Fruit fly (Drosophila melanogaster) whole organism, embryonic: ENCODE results near the gene CG9270.
A peak's percentile ranks its signal among the peaks of the same experiment; 100 is the strongest.

Experiments used
- Bteb2 ChIP-seq: fragments of 200-800 bp; sonication (Bioruptor generic); optimal IDR thresholded peaks from 2 replicates; lab custom pipeline; 2016; ENCODE audit warnings: missing biosample characterization, missing genetic modification characterization
- CG12659 ChIP-seq: fragments of 200-800 bp; sonication (Bioruptor generic); optimal IDR thresholded peaks from 3 replicates; lab custom pipeline; 2017; ENCODE audit warnings: mild to moderate bottlenecking, missing biosample characterization, missing genetic modification reagents, missing genetic modification characterization
- CG13123 ChIP-seq: fragments of 200-800 bp; sonication (Bioruptor generic); optimal IDR thresholded peaks from 2 replicates; lab custom pipeline; 2016; ENCODE audit warnings: missing biosample characterization, missing genetic modification characterization
- CG13624 ChIP-seq: fragments of 200-800 bp; sonication (Bioruptor generic); optimal IDR thresholded peaks from 2 replicates; lab custom pipeline; 2016; ENCODE audit warnings: missing biosample characterization, missing genetic modification characterization
- CG14965 ChIP-seq: fragments of 200-800 bp; sonication (Bioruptor generic); optimal IDR thresholded peaks from 2 replicates; lab custom pipeline; 2016; ENCODE audit warnings: missing biosample characterization, missing genetic modification characterization, borderline replicate concordance
- CG15073 ChIP-seq: fragments of 200-800 bp; sonication (Bioruptor generic); optimal IDR thresholded peaks from 2 replicates; lab custom pipeline; 2016; ENCODE audit warnings: missing biosample characterization, missing genetic modification characterization
- CG15601 ChIP-seq: fragments of 200-800 bp; sonication (Bioruptor generic); optimal IDR thresholded peaks from 3 replicates; lab custom pipeline; 2019; ENCODE audit warnings: missing biosample characterization, mild to moderate bottlenecking, missing genetic modification characterization, moderate library complexity
- CG16779 ChIP-seq: fragments of 200-800 bp; sonication (Bioruptor generic); IDR thresholded peaks from 2 replicates; pipeline ENCODE4 v1.3.6; 2022; ENCODE audit warnings: missing biosample characterization, missing genetic modification characterization
- CG16813 ChIP-seq: fragments of 200-800 bp; sonication (Bioruptor generic); IDR thresholded peaks from 3 replicates; pipeline ENCODE4 v1.3.6; 2022; ENCODE audit warnings: missing biosample characterization, missing genetic modification characterization; ENCODE audit not compliant: partially characterized antibody
- CG17359 ChIP-seq: fragments of 200-800 bp; sonication (Bioruptor generic); optimal IDR thresholded peaks from 3 replicates; lab custom pipeline; 2018; ENCODE audit warnings: missing biosample characterization, mild to moderate bottlenecking, missing genetic modification characterization, moderate library complexity
- CG18011 ChIP-seq: fragments of 200-800 bp; sonication (Bioruptor generic); optimal IDR thresholded peaks from 2 replicates; lab custom pipeline; 2017; ENCODE audit warnings: missing biosample characterization, missing genetic modification characterization, mild to moderate bottlenecking, moderate library complexity, missing genotype
- CG18476 ChIP-seq: fragments of 200-800 bp; sonication (Bioruptor generic); optimal IDR thresholded peaks from 2 replicates; lab custom pipeline; 2016; ENCODE audit warnings: missing biosample characterization, mild to moderate bottlenecking, missing genetic modification characterization
- CG18599 ChIP-seq: fragments of 200-800 bp; sonication (Bioruptor generic); optimal IDR thresholded peaks from 3 replicates; lab custom pipeline; 2017; ENCODE audit warnings: missing biosample characterization, missing genetic modification characterization, mild to moderate bottlenecking, moderate library complexity, missing genetic modification reagents
- CG18619 ChIP-seq: fragments of 200-800 bp; sonication (Bioruptor generic); optimal IDR thresholded peaks from 3 replicates; lab custom pipeline; 2017; ENCODE audit warnings: missing biosample characterization, mild to moderate bottlenecking, missing genetic modification characterization
- CG2875 ChIP-seq: fragments of 200-800 bp; sonication (Bioruptor generic); optimal IDR thresholded peaks from 2 replicates; lab custom pipeline; 2017; ENCODE audit warnings: missing biosample characterization, mild to moderate bottlenecking, missing genetic modification characterization, missing genetic modification reagents
- CG34376 ChIP-seq: fragments of 200-800 bp; sonication (Bioruptor generic); optimal IDR thresholded peaks from 2 replicates; lab custom pipeline; 2018; ENCODE audit warnings: missing biosample characterization, mild to moderate bottlenecking, missing genetic modification characterization
- CG42726 ChIP-seq: fragments of 200-800 bp; sonication (Bioruptor generic); IDR thresholded peaks from 2 replicates; pipeline ENCODE4 v1.3.6; 2022; ENCODE audit warnings: missing biosample characterization, missing genetic modification characterization; ENCODE audit not compliant: partially characterized antibody
- CG4404 ChIP-seq: fragments of 200-800 bp; sonication (Bioruptor generic); IDR thresholded peaks from 2 replicates; pipeline ENCODE4 v1.3.6; 2022; ENCODE audit warnings: missing biosample characterization, missing genetic modification characterization
- CG4424 ChIP-seq: fragments of 200-800 bp; sonication (Bioruptor generic); optimal IDR thresholded peaks from 3 replicates; lab custom pipeline; 2016; ENCODE audit warnings: missing biosample characterization, missing genetic modification characterization
- CG6272 ChIP-seq: fragments of 200-800 bp; sonication (Bioruptor generic); IDR thresholded peaks from 2 replicates; pipeline ENCODE4 v1.3.6; 2022; ENCODE audit warnings: missing biosample characterization, missing genetic modification characterization
- CG7556 ChIP-seq: fragments of 200-800 bp; sonication (Bioruptor generic); optimal IDR thresholded peaks from 2 replicates; lab custom pipeline; 2017; ENCODE audit warnings: missing biosample characterization, mild to moderate bottlenecking, missing genetic modification characterization
- CHES-1-like ChIP-seq: fragments of 200-800 bp; sonication (Bioruptor generic); optimal IDR thresholded peaks from 2 replicates; lab custom pipeline; 2016; ENCODE audit warnings: missing biosample characterization, missing genetic modification characterization
- CTCF ChIP-seq: fragments of 200-800 bp; sonication (Bioruptor generic); optimal IDR thresholded peaks from 2 replicates; lab custom pipeline; 2017; ENCODE audit warnings: missing biosample characterization, mild to moderate bottlenecking, missing genetic modification characterization, moderate library complexity
- GATAe ChIP-seq: fragments of 200-800 bp; sonication (Bioruptor generic); conservative IDR thresholded peaks from 2 replicates; pipeline ENCODE4 v1.3.6; 2022; ENCODE audit warnings: missing biosample characterization, missing genetic modification characterization
- HLH4C ChIP-seq: fragments of 200-800 bp; sonication (Bioruptor generic); IDR thresholded peaks from 3 replicates; pipeline ENCODE4 v1.3.6; 2022; ENCODE audit warnings: missing biosample characterization, missing genetic modification characterization; ENCODE audit not compliant: partially characterized antibody
- Myb ChIP-seq: fragments of 200-800 bp; sonication (Bioruptor generic); optimal IDR thresholded peaks from 2 replicates; lab custom pipeline; 2016; ENCODE audit warnings: missing biosample characterization, missing genetic modification characterization
- NFAT ChIP-seq: fragments of 200-800 bp; sonication (Bioruptor generic); IDR thresholded peaks from 2 replicates; pipeline ENCODE4 v1.3.6; 2022; ENCODE audit warnings: missing biosample characterization, missing genetic modification characterization
- Nf-YA ChIP-seq: fragments of 200-800 bp; sonication (Bioruptor generic); IDR thresholded peaks from 2 replicates; pipeline ENCODE4 v1.3.6; 2022; ENCODE audit warnings: missing biosample characterization, missing genetic modification characterization
- Poxn ChIP-seq: fragments of 200-800 bp; sonication (Bioruptor generic); IDR thresholded peaks from 2 replicates; pipeline ENCODE4 v1.3.6; 2022; ENCODE audit warnings: missing biosample characterization, missing genetic modification characterization
- Sox100B ChIP-seq: fragments of 200-800 bp; sonication (Bioruptor generic); optimal IDR thresholded peaks from 3 replicates; lab custom pipeline; 2018; ENCODE audit warnings: missing biosample characterization, mild to moderate bottlenecking, missing genetic modification characterization
- ara ChIP-seq: fragments of 200-800 bp; sonication (Bioruptor generic); IDR thresholded peaks from 2 replicates; pipeline ENCODE4 v1.3.6; 2022; ENCODE audit warnings: missing biosample characterization, missing genetic modification characterization
- caup ChIP-seq: fragments of 200-800 bp; sonication (Bioruptor generic); optimal IDR thresholded peaks from 3 replicates; lab custom pipeline; 2017; ENCODE audit warnings: missing biosample characterization, mild to moderate bottlenecking, missing genetic modification characterization, moderate library complexity; ENCODE audit not compliant: severe bottlenecking
- disco-r ChIP-seq: fragments of 200-800 bp; sonication (Bioruptor generic); optimal IDR thresholded peaks from 2 replicates; lab custom pipeline; 2016; ENCODE audit warnings: missing biosample characterization, missing genetic modification characterization
- exex ChIP-seq: fragments of 200-800 bp; sonication (Bioruptor generic); optimal IDR thresholded peaks from 4 replicates; lab custom pipeline; 2018; ENCODE audit warnings: missing biosample characterization, mild to moderate bottlenecking, missing genetic modification characterization, moderate library complexity
- gem ChIP-seq: fragments of 200-800 bp; sonication (Bioruptor generic); optimal IDR thresholded peaks from 2 replicates; lab custom pipeline; 2019; ENCODE audit warnings: missing biosample characterization, mild to moderate bottlenecking, missing genetic modification characterization, moderate library complexity
- gsb-n ChIP-seq: fragments of 200-800 bp; sonication (Bioruptor generic); optimal IDR thresholded peaks from 3 replicates; lab custom pipeline; 2018; ENCODE audit warnings: missing biosample characterization, mild to moderate bottlenecking, missing genetic modification characterization
- h ChIP-seq: fragments of >200 bp; optimal IDR thresholded peaks from 2 replicates; lab custom pipeline; 2017
- hth ChIP-seq: fragments of >200 bp; optimal IDR thresholded peaks from 2 replicates; lab custom pipeline; 2017; ENCODE audit warnings: inconsistent platforms
- ind ChIP-seq: fragments of 200-800 bp; sonication (Bioruptor generic); optimal IDR thresholded peaks from 3 replicates; lab custom pipeline; 2016; ENCODE audit warnings: missing biosample characterization, missing genetic modification characterization
- kah ChIP-seq: fragments of 200-800 bp; sonication (Bioruptor generic); optimal IDR thresholded peaks from 2 replicates; lab custom pipeline; 2018; ENCODE audit warnings: missing biosample characterization, mild to moderate bottlenecking, missing genetic modification characterization
- mam ChIP-seq: fragments of 200-800 bp; sonication (Bioruptor generic); optimal IDR thresholded peaks from 3 replicates; lab custom pipeline; 2016; ENCODE audit warnings: missing biosample characterization, missing genetic modification characterization
- mld ChIP-seq: fragments of 200-800 bp; sonication (Bioruptor generic); IDR thresholded peaks from 3 replicates; pipeline ENCODE4 v1.3.6; 2022; ENCODE audit warnings: missing biosample characterization, missing genetic modification characterization; ENCODE audit not compliant: partially characterized antibody
- oc ChIP-seq: fragments of 200-800 bp; sonication (Bioruptor generic); optimal IDR thresholded peaks from 2 replicates; lab custom pipeline; 2018; ENCODE audit warnings: missing biosample characterization, mild to moderate bottlenecking, missing genetic modification characterization, moderate library complexity
- phol ChIP-seq: fragments of 200-800 bp; sonication (Bioruptor generic); optimal IDR thresholded peaks from 3 replicates; lab custom pipeline; 2018; ENCODE audit warnings: missing biosample characterization, mild to moderate bottlenecking, missing genetic modification characterization, moderate library complexity
- pnt ChIP-seq: fragments of 200-800 bp; sonication (Bioruptor generic); optimal IDR thresholded peaks from 3 replicates; lab custom pipeline; 2016; ENCODE audit warnings: missing biosample characterization, missing genetic modification characterization
- sens ChIP-seq: fragments of 200-800 bp; sonication (Bioruptor generic); peaks from one replicate; lab custom pipeline; 2016; ENCODE audit warnings: missing biosample characterization, missing genetic modification characterization
- seq ChIP-seq: fragments of 200-800 bp; sonication (Bioruptor generic); IDR thresholded peaks from 2 replicates; pipeline ENCODE4 v1.3.6; 2022; ENCODE audit warnings: missing biosample characterization, missing genetic modification characterization
- slp2 ChIP-seq: fragments of 200-800 bp; sonication (Bioruptor generic); optimal IDR thresholded peaks from 2 replicates; lab custom pipeline; 2016; ENCODE audit warnings: missing biosample characterization, missing genetic modification characterization
- sna ChIP-seq: fragments of 200-800 bp; sonication (Bioruptor generic); IDR thresholded peaks from 2 replicates; pipeline ENCODE4 v1.3.6; 2022; ENCODE audit warnings: missing biosample characterization, missing genetic modification characterization; ENCODE audit not compliant: partially characterized antibody
- trh ChIP-seq: fragments of 200-800 bp; sonication (Bioruptor generic); optimal IDR thresholded peaks from 2 replicates; lab custom pipeline; 2016; ENCODE audit warnings: missing biosample characterization, missing genetic modification characterization
- zen ChIP-seq: fragments of 200-800 bp; sonication (Bioruptor generic); optimal IDR thresholded peaks from 3 replicates; lab custom pipeline; 2018; ENCODE audit warnings: missing biosample characterization, mild to moderate bottlenecking, missing genetic modification characterization, moderate library complexity

The CG9270 gene

dm6 chr2L:20974037-20974646 is 40.2 kb upstream of the CG9270 start (continued):
- no peak for TF ChIP-seq trh
- TF ChIP-seq sna (GFP tag; lab: Robert Waterston, UW) = no peak
- TF ChIP-seq NFAT (GFP tag; lab: Robert Waterston, UW) = no peak
- peak; percentile 75 for TF ChIP-seq CG15601 (tag; lab: Kevin White, UChicago)
- TF ChIP-seq Bteb2 = no peak
- peak; percentile 33 for TF ChIP-seq CG14965 (GFP tag; lab: Kevin White, UChicago)
- no peak for TF ChIP-seq CHES-1-like (GFP tag; lab: Kevin White, UChicago)
- TF ChIP-seq CG16779 = no peak
- TF ChIP-seq zen (tag; lab: Kevin White, UChicago) = peak; percentile 15
- TF ChIP-seq ara (GFP tag; lab: Robert Waterston, UW) = peak; percentile 62; the same call in 1 of the 2 replicates
- TF ChIP-seq mld (GFP tag; lab: Robert Waterston, UW) = no peak
- peak; percentile 51 for TF ChIP-seq slp2 (GFP tag; lab: Kevin White, UChicago)
- no peak for TF ChIP-seq CG34376
- peak; percentile 45 for TF ChIP-seq CG18599 (GFP tag; lab: Kevin White, UChicago)
- TF ChIP-seq oc (tag; lab: Kevin White, UChicago) = peak; percentile 77
- no peak for TF ChIP-seq GATAe (GFP tag; lab: Robert Waterston, UW)
- no peak for TF ChIP-seq CG18476 (GFP tag; lab: Kevin White, UChicago)
- TF ChIP-seq CG13624 (GFP tag; lab: Kevin White, UChicago) = no peak
- no peak for TF ChIP-seq CG4404 (GFP tag; lab: Robert Waterston, UW)
- no peak for TF ChIP-seq HLH4C (GFP tag; lab: Robert Waterston, UW)
- TF ChIP-seq CG7556 (GFP tag; lab: Kevin White, UChicago) = peak; percentile 5
- TF ChIP-seq CG12659 (GFP tag; lab: Kevin White, UChicago) = peak; percentile 23
- no peak for TF ChIP-seq Poxn (GFP tag; lab: Robert Waterston, UW)
- TF ChIP-seq Myb (GFP tag; lab: Kevin White, UChicago) = no peak
- no peak for TF ChIP-seq CG16813
- TF ChIP-seq CG42726 (GFP tag; lab: Robert Waterston, UW) = no peak
- TF ChIP-seq phol (tag; lab: Kevin White, UChicago) = peak; percentile 76
- TF ChIP-seq caup = no peak
- TF ChIP-seq CG6272 (GFP tag; lab: Robert Waterston, UW) = no peak
- peak; percentile 55 for TF ChIP-seq CG2875 (GFP tag; lab: Kevin White, UChicago)
- no peak for TF ChIP-seq hth (lab: Kevin White, UChicago)
- TF ChIP-seq mam (GFP tag; lab: Kevin White, UChicago) = no peak
- peak; percentile 46 for TF ChIP-seq Sox100B (GFP tag; lab: Kevin White, UChicago)
- TF ChIP-seq exex (tag; lab: Kevin White, UChicago) = no peak
- no peak for TF ChIP-seq h (lab: Kevin White, UChicago)
- peak; percentile 59 for TF ChIP-seq CG4424 (GFP tag; lab: Kevin White, UChicago)
- TF ChIP-seq Nf-YA (GFP tag; lab: Robert Waterston, UW) = no peak
- TF ChIP-seq CG18619 (GFP tag; lab: Kevin White, UChicago) = peak; percentile 29
- peak; percentile 55 for TF ChIP-seq ind (GFP tag; lab: Kevin White, UChicago)
- peak; percentile 78 for TF ChIP-seq gem (tag; lab: Kevin White, UChicago)
- 0 out of 2 replicates have a peak, but pooled peaks have one; percentile 45 for TF ChIP-seq seq (GFP tag; lab: Robert Waterston, UW)
- no peak for TF ChIP-seq kah (GFP tag; lab: Kevin White, UChicago)
- peak; percentile 69 for TF ChIP-seq CG17359 (tag; lab: Kevin White, UChicago)
- no peak for TF ChIP-seq disco-r
- no peak for TF ChIP-seq CG13123 (GFP tag; lab: Kevin White, UChicago)
- peak; percentile 91 for TF ChIP-seq sens
- no peak for TF ChIP-seq CTCF (GFP tag; lab: Kevin White, UChicago)
- TF ChIP-seq CG18011 (GFP tag; lab: Kevin White, UChicago) = no peak
- no peak for TF ChIP-seq CG15073 (GFP tag; lab: Kevin White, UChicago)
- peak; percentile 62 for TF ChIP-seq gsb-n (tag; lab: Kevin White, UChicago)
- peak; percentile 46 for TF ChIP-seq pnt (GFP tag; lab: Kevin White, UChicago)
